Worm (Caenorhabditis elegans) whole organism, young adult: ENCODE measurements around the gene magu-2.
A peak's percentile ranks its signal among the peaks of the same experiment; 100 is the strongest.

ENCODE experiments used
- B0035.1 ChIP-seq: sonication (generic microtip); optimal IDR thresholded peaks from 2 replicates; lab custom pipeline; 2016; ENCODE audit warnings: missing genetic modification characterization, mild to moderate bottlenecking, missing compliant biosample characterization, missing genotype, missing genetic modification reagents
- C06A6.2 ChIP-seq: fragments of 200-800 bp; sonication (Bioruptor generic); conservative IDR thresholded peaks from 2 replicates; pipeline ENCODE4 v1.3.6; 2022; ENCODE audit warnings: missing genetic modification characterization, missing compliant biosample characterization
- C17E4.6 ChIP-seq: fragments of 200-800 bp; sonication (Bioruptor generic); IDR thresholded peaks from 2 replicates; pipeline ENCODE4 v1.3.6; 2022; ENCODE audit warnings: missing genetic modification reagents, missing genetic modification characterization, missing compliant biosample characterization
- F37B4.10 ChIP-seq: fragments of 200-800 bp; sonication (Bioruptor generic); IDR thresholded peaks from 2 replicates; pipeline ENCODE4 v1.3.6; 2022; ENCODE audit warnings: missing genetic modification characterization, missing compliant biosample characterization
- F52B5.7 ChIP-seq: sonication (generic microtip); optimal IDR thresholded peaks from 2 replicates; lab custom pipeline; 2016; ENCODE audit warnings: mild to moderate bottlenecking, missing genetic modification characterization, missing compliant biosample characterization
- F57A8.1 ChIP-seq: fragments of 200-800 bp; sonication (Bioruptor generic); optimal IDR thresholded peaks from 2 replicates; lab custom pipeline; 2018; ENCODE audit warnings: mild to moderate bottlenecking, missing genetic modification characterization, moderate library complexity, missing compliant biosample characterization
- F57C9.4 ChIP-seq: sonication (generic microtip); optimal IDR thresholded peaks from 2 replicates; lab custom pipeline; 2017; ENCODE audit warnings: mild to moderate bottlenecking, missing genetic modification characterization, missing compliant biosample characterization
- Y67H2A.10 ChIP-seq: fragments of 200-800 bp; sonication (Bioruptor generic); conservative IDR thresholded peaks from 2 replicates; pipeline ENCODE4 v1.3.6; 2022; ENCODE audit warnings: missing genetic modification reagents, missing genetic modification characterization, missing compliant biosample characterization
- Y79H2A.3 ChIP-seq: fragments of 200-800 bp; sonication (Bioruptor generic); conservative IDR thresholded peaks from 2 replicates; pipeline ENCODE4 v1.3.6; 2022; ENCODE audit warnings: missing genetic modification reagents, missing genetic modification characterization, missing compliant biosample characterization
- ZK185.1 ChIP-seq: sonication (generic microtip); optimal IDR thresholded peaks from 2 replicates; lab custom pipeline; 2016; ENCODE audit warnings: mild to moderate bottlenecking, missing genetic modification characterization, missing compliant biosample characterization; ENCODE audit not compliant: poor library complexity, severe bottlenecking
- akir-1 ChIP-seq: fragments of 200-800 bp; sonication (Bioruptor generic); optimal IDR thresholded peaks from 2 replicates; lab custom pipeline; 2018; ENCODE audit warnings: mild to moderate bottlenecking, missing genetic modification characterization, moderate library complexity, missing compliant biosample characterization
- aptf-2 ChIP-seq: fragments of 200-800 bp; sonication (Bioruptor generic); conservative IDR thresholded peaks from 2 replicates; pipeline ENCODE4 v1.3.6; 2022; ENCODE audit warnings: missing genetic modification reagents, missing genetic modification characterization, missing compliant biosample characterization
- attf-3 ChIP-seq: fragments of 200-800 bp; sonication (Bioruptor generic); conservative IDR thresholded peaks from 2 replicates; pipeline ENCODE4 v1.3.6; 2022; ENCODE audit warnings: missing genetic modification reagents, missing genetic modification characterization, missing compliant biosample characterization
- bed-2 ChIP-seq: fragments of 200-800 bp; sonication (Bioruptor generic); IDR thresholded peaks from 2 replicates; pipeline ENCODE4 v1.3.6; 2022; ENCODE audit warnings: missing genetic modification reagents, missing genetic modification characterization, missing compliant biosample characterization
- cebp-2 ChIP-seq: fragments of 200-800 bp; sonication (Bioruptor generic); IDR thresholded peaks from 2 replicates; pipeline ENCODE4 v1.3.6; 2022; ENCODE audit warnings: missing genetic modification characterization, missing compliant biosample characterization
- ceh-27 ChIP-seq: fragments of 200-800 bp; sonication (Bioruptor generic); optimal IDR thresholded peaks from 2 replicates; lab custom pipeline; 2018; ENCODE audit warnings: mild to moderate bottlenecking, missing genetic modification characterization, moderate library complexity, missing compliant biosample characterization
- dpl-1 ChIP-seq: fragments of 150-350 bp; optimal IDR thresholded peaks from 2 replicates; lab custom pipeline; 2014; ENCODE audit warnings: missing biosample characterization, missing genetic modification reagents, missing genetic modification characterization
- egrh-3 ChIP-seq: fragments of 200-800 bp; sonication (Bioruptor generic); IDR thresholded peaks from 2 replicates; pipeline ENCODE4 v1.3.6; 2022; ENCODE audit warnings: missing genetic modification reagents, missing genetic modification characterization, missing compliant biosample characterization
- ekl-4 ChIP-seq: fragments of 200-800 bp; sonication (Bioruptor generic); IDR thresholded peaks from 2 replicates; pipeline ENCODE4 v1.3.6; 2022; ENCODE audit warnings: missing genetic modification reagents, missing genetic modification characterization, missing compliant biosample characterization
- gei-17 ChIP-seq: fragments of 200-800 bp; sonication (Bioruptor generic); optimal IDR thresholded peaks from 2 replicates; lab custom pipeline; 2018; ENCODE audit warnings: mild to moderate bottlenecking, missing genetic modification characterization, missing compliant biosample characterization
- hlh-12 ChIP-seq: sonication (generic microtip); optimal IDR thresholded peaks from 2 replicates; lab custom pipeline; 2016; ENCODE audit warnings: missing genetic modification characterization, missing compliant biosample characterization
- hmg-20 ChIP-seq: fragments of 200-800 bp; sonication (Bioruptor generic); IDR thresholded peaks from 2 replicates; pipeline ENCODE4 v1.3.6; 2022; ENCODE audit warnings: missing genetic modification reagents, missing genetic modification characterization, missing compliant biosample characterization
- lag-1 ChIP-seq: fragments of 200-800 bp; sonication (Bioruptor generic); IDR thresholded peaks from 2 replicates; pipeline ENCODE4 v1.3.6; 2022; ENCODE audit warnings: missing genetic modification reagents, missing genetic modification characterization, missing compliant biosample characterization
- lin-40 ChIP-seq: sonication (generic microtip); optimal IDR thresholded peaks from 2 replicates; lab custom pipeline; 2016; ENCODE audit warnings: missing genetic modification characterization, mild to moderate bottlenecking, missing compliant biosample characterization, missing genotype, missing genetic modification reagents
- lsy-27 ChIP-seq: sonication (generic microtip); optimal IDR thresholded peaks from 2 replicates; lab custom pipeline; 2017; ENCODE audit warnings: missing genetic modification characterization, mild to moderate bottlenecking, missing compliant biosample characterization, antibody characterized with exemption, missing genotype, borderline replicate concordance; ENCODE audit not compliant: insufficient read depth
- nfya-2 ChIP-seq: fragments of 200-800 bp; sonication (Bioruptor generic); IDR thresholded peaks from 2 replicates; pipeline ENCODE4 v1.3.6; 2022; ENCODE audit warnings: missing genetic modification reagents, missing genetic modification characterization, missing compliant biosample characterization
- nhr-80 ChIP-seq: sonication (generic microtip); optimal IDR thresholded peaks from 2 replicates; lab custom pipeline; 2016; ENCODE audit warnings: missing genetic modification characterization, missing compliant biosample characterization
- nhr-90 ChIP-seq: sonication (generic microtip); optimal IDR thresholded peaks from 2 replicates; lab custom pipeline; 2016; ENCODE audit warnings: missing genotype, mild to moderate bottlenecking, missing genetic modification characterization, missing compliant biosample characterization
- rec-8 ChIP-seq, 2 experiments: sonication (generic microtip); optimal IDR thresholded peaks; 2 replicates each; lab custom pipeline; 2016; ENCODE audit warnings: mild to moderate bottlenecking in 2 of 2, missing genetic modification characterization in 2 of 2, missing genetic modification reagents in 2 of 2, missing genotype in 2 of 2, missing biosample characterization in 1 of 2, missing compliant biosample characterization in 1 of 2, moderate library complexity in 1 of 2
- somi-1 ChIP-seq: fragments of 200-800 bp; sonication (Bioruptor generic); optimal IDR thresholded peaks from 2 replicates; lab custom pipeline; 2018; ENCODE audit warnings: mild to moderate bottlenecking, missing genetic modification characterization, missing compliant biosample characterization
- tbp1 ChIP-seq: fragments of 200-800 bp; sonication (Bioruptor generic); optimal IDR thresholded peaks from 2 replicates; lab custom pipeline; 2018; ENCODE audit warnings: mild to moderate bottlenecking, missing genetic modification characterization, missing compliant biosample characterization
- xnd-1 ChIP-seq: sonication (generic microtip); optimal IDR thresholded peaks from 2 replicates; lab custom pipeline; 2016; ENCODE audit warnings: missing genotype, missing genetic modification reagents, missing genetic modification characterization, missing compliant biosample characterization
- ztf-22 ChIP-seq: fragments of 200-800 bp; sonication (Bioruptor generic); optimal IDR thresholded peaks from 2 replicates; lab custom pipeline; 2018; ENCODE audit warnings: mild to moderate bottlenecking, missing genetic modification characterization, moderate library complexity, missing compliant biosample characterization
- ztf-3 ChIP-seq: fragments of 200-800 bp; sonication (Bioruptor generic); optimal IDR thresholded peaks from 2 replicates; lab custom pipeline; 2018; ENCODE audit warnings: mild to moderate bottlenecking, missing genetic modification characterization, missing compliant biosample characterization

Gene magu-2

ce11 chrV:8767493-8767892, 33.3 kb downstream of the magu-2 start:
- no peak for TF ChIP-seq somi-1 (GFP tag; lab: Kevin White, UChicago)
- no peak for TF ChIP-seq aptf-2 (GFP tag; lab: Robert Waterston, UW)
- no peak for TF ChIP-seq C06A6.2 (GFP tag; lab: Robert Waterston, UW)
- TF ChIP-seq nhr-80 (tag; lab: Kevin White, UChicago), result peak; percentile 15

ce11 chrV:8767041-8767440, 33.8 kb downstream of the magu-2 start:
- TF ChIP-seq F37B4.10 (no peak), attf-3 (GFP tag; lab: Robert Waterston, UW) (no peak), ekl-4 (GFP tag; lab: Robert Waterston, UW) (no peak), nhr-90 (no peak), egrh-3 (GFP tag; lab: Robert Waterston, UW) (no peak), dpl-1 (GFP tag; lab: Kevin White, UChicago) (no peak), Y67H2A.10 (GFP tag; lab: Robert Waterston, UW) (no peak), C17E4.6 (GFP tag; lab: Robert Waterston, UW) (no peak), F57C9.4 (tag; lab: Kevin White, UChicago) (no peak), Y79H2A.3 (GFP tag; lab: Robert Waterston, UW) (no peak), rec-8 (tag; optimal IDR thresholded peaks at IDR 0.05; lab: Kevin White, UChicago) (no peak), B0035.1 (no peak)

- no peak for TF ChIP-seq cebp-2
- no peak for TF ChIP-seq F52B5.7 (tag; lab: Kevin White, UChicago)
- no peak for TF ChIP-seq lsy-27
- no peak for TF ChIP-seq rec-8 (tag; optimal IDR thresholded peaks at IDR 0.05; lab: Kevin White, UChicago)
- no peak for TF ChIP-seq nfya-2 (GFP tag; lab: Robert Waterston, UW)
- no peak for TF ChIP-seq ztf-22 (GFP tag; lab: Kevin White, UChicago)
- no peak for TF ChIP-seq lag-1 (GFP tag; lab: Robert Waterston, UW)
- TF ChIP-seq ceh-27 (GFP tag; lab: Kevin White, UChicago), result no peak
- no peak for TF ChIP-seq bed-2
- no peak for TF ChIP-seq ZK185.1 (tag; lab: Kevin White, UChicago)
- TF ChIP-seq hlh-12 (tag; lab: Kevin White, UChicago), result no peak
- TF ChIP-seq gei-17 (GFP tag; lab: Kevin White, UChicago), result no peak
- TF ChIP-seq F57A8.1 (GFP tag; lab: Kevin White, UChicago), result no peak
- no peak for TF ChIP-seq ztf-3 (GFP tag; lab: Kevin White, UChicago)
- TF ChIP-seq xnd-1 (tag; lab: Kevin White, UChicago), result no peak
Measured at ce11 chrV:8765938-8766337, 34.9 kb downstream of the magu-2 start, which contains the start of gene B0507.9. B0507.9 (minus strand) TSS chrV:8766038.

- TF ChIP-seq nfya-2 (GFP tag; lab: Robert Waterston, UW) (no peak), lin-40 (tag; lab: Kevin White, UChicago) (no peak), tbp1 (GFP tag; lab: Kevin White, UChicago) (no peak), C06A6.2 (GFP tag; lab: Robert Waterston, UW) (no peak), akir-1 (GFP tag; lab: Kevin White, UChicago) (no peak), ztf-3 (GFP tag; lab: Kevin White, UChicago) (no peak), hmg-20 (GFP tag; lab: Robert Waterston, UW) (no peak)
Measured at ce11 chrV:8762861-8763260, 38.0 kb downstream of the magu-2 start, which contains the start of gene B0507.8. B0507.8 (minus strand) TSS chrV:8762961.
